Worm (Caenorhabditis elegans): ENCODE data around the gene sly-1.

sly-1 gene

DNA sequence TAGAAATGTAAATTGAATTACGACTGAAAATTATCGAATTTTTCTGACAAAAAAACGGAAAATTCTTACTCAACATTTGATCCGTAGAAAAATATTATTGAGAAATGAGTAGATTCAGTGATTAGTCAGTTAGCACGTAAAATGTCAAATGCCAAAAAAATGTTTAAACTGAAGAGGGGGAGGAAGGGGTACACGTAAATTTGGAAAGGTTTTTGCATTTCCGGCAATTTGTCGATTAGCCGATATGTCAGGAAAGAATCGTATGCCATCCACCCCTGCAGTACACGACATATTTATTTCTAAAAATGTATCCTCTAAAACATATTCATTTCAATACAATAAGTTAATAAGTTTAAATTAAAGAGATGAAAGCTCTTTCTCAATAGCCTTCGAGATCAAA, 51.1 kb downstream of the sly-1 start, which contains the start of gene T21C12.4:
T21C12.4 (minus strand) TSS at position 101 of the 400 bp plus-strand sequence.
- TF ChIP-seq ceh-63 (GFP tag; optimal IDR thresholded peaks at IDR 0.05) (no peak), fkh-8 (tag; optimal IDR thresholded peaks at IDR 0.05) (no peak), pqm-1 (tag; optimal IDR thresholded peaks at IDR 0.05) (no peak), jun-1 (tag; optimal IDR thresholded peaks at IDR 0.05) (no peak), nhr-47 (tag; optimal IDR thresholded peaks at IDR 0.05) (no peak), fkh-4 (tag; optimal IDR thresholded peaks at IDR 0.05; ENCODE audit: borderline replicate concordance) (no peak), xbp-1 (tag; optimal IDR thresholded peaks at IDR 0.05) (no peak), hpl-2 (GFP tag; optimal IDR thresholded peaks at IDR 0.05) (no peak), isw-1 (GFP tag; IDR thresholded peaks at IDR 0.05) (no peak), dpl-1 (GFP tag; optimal IDR thresholded peaks at IDR 0.05) (no peak), mab-9 (GFP tag; IDR thresholded peaks at IDR 0.05) (no peak), hlh-17 (GFP tag; optimal IDR thresholded peaks at IDR 0.05; ENCODE audit: borderline replicate concordance) (no peak), lin-15B (tag; optimal IDR thresholded peaks at IDR 0.05) (no peak), mdl-1 (tag; optimal IDR thresholded peaks at IDR 0.05) (no peak), pag-3 (tag; optimal IDR thresholded peaks at IDR 0.05; ENCODE audit: borderline replicate concordance, insufficient read depth) (no peak), efl-1 (optimal IDR thresholded peaks at IDR 0.05) (no peak), efl-1 (GFP tag; optimal IDR thresholded peaks at IDR 0.05 in 1 of 2) (no peak), nhr-237 (tag; optimal IDR thresholded peaks at IDR 0.05) (no peak)

DNA sequence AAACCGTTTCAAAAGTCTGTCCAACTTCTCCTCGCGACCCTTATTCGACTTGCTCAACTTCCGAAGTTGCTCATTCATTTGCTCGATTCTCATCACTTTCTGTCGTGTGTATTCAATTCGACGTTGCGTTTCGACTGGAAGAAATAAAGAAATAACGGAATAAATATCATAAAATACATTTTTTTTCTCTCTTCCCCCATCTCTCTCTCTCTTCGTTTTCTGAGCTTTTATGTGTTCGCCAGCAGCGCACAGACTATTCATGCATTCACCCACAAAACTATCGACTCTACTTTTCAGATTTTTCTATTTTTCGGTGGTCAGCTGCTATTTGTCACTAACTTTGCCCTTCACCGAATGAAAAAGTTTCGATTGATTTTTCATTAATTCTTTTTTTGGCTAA, 53.4 kb downstream of the sly-1 start, which contains the start of gene rab-30:
rab-30 (plus strand) TSS at position 301 of the 400 bp plus-strand sequence.
- no peak for TF ChIP-seq nhr-76 (tag; optimal IDR thresholded peaks at IDR 0.05)
- TF ChIP-seq rnt-1 (tag; optimal IDR thresholded peaks at IDR 0.05), result no peak
- no peak for TF ChIP-seq C16A3.4 (tag; optimal IDR thresholded peaks at IDR 0.05)
- TF ChIP-seq unc-30 (tag; optimal IDR thresholded peaks at IDR 0.05), result no peak
- TF ChIP-seq mep-1 (tag; optimal IDR thresholded peaks at IDR 0.05), result no peak
- TF ChIP-seq sptf-1 (tag; optimal IDR thresholded peaks at IDR 0.05), result no peak
- TF ChIP-seq unc-98 (GFP tag; IDR thresholded peaks at IDR 0.05), result no peak
- no peak for TF ChIP-seq efl-3 (GFP tag; optimal IDR thresholded peaks at IDR 0.05)
- no peak for TF ChIP-seq egl-27 (tag; optimal IDR thresholded peaks at IDR 0.05)

DNA sequence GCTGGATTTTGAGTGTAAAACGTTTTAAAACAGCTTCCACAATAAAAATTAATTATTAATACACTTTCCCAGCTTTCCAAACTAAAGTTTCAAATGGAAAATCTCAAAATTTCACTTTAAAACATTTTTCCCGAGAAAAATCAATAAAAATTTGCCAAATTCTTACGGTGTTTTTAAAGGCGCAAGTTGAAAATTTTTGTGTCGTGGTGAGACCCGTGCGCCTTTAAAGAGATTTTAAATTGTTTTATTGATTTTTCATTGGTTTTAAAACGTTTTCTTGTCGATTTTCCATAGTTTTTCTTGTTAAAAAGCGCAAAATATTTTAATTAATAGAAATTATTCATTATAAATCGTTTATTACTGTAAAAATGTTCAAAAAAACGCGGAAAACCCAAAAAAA, 55.0 kb downstream of the sly-1 start, which contains the start of gene Y45F3A.1:
Y45F3A.1 (minus strand) TSS at position 12 of the 400 bp plus-strand sequence.
- no peak for TF ChIP-seq C16A3.4 (tag; optimal IDR thresholded peaks at IDR 0.05)
- TF ChIP-seq C04F5.9 (tag; optimal IDR thresholded peaks at IDR 0.05), result no peak
- TF ChIP-seq nhr-12 (tag; optimal IDR thresholded peaks at IDR 0.05), result no peak
- no peak for TF ChIP-seq lin-39 (tag; optimal IDR thresholded peaks at IDR 0.05)
- TF ChIP-seq tbx-2 (tag; optimal IDR thresholded peaks at IDR 0.05), result no peak
- TF ChIP-seq rnt-1 (tag; optimal IDR thresholded peaks at IDR 0.05), result no peak
- no peak for TF ChIP-seq egl-13 (tag; optimal IDR thresholded peaks at IDR 0.05)
- no peak for TF ChIP-seq zag-1 (tag; optimal IDR thresholded peaks at IDR 0.05)
- TF ChIP-seq nhr-19 (GFP tag; conservative IDR thresholded peaks at IDR 0.05), result no peak
- TF ChIP-seq aha-1 (tag; optimal IDR thresholded peaks at IDR 0.05), result no peak
- TF ChIP-seq jun-1 (tag; optimal IDR thresholded peaks at IDR 0.05), result no peak
- no peak for TF ChIP-seq fos-1 (tag; optimal IDR thresholded peaks at IDR 0.05)
- TF ChIP-seq Y116A8C.19 (tag; optimal IDR thresholded peaks at IDR 0.05; ENCODE audit: borderline replicate concordance), result no peak
- TF ChIP-seq pqm-1 (tag; optimal IDR thresholded peaks at IDR 0.05), result no peak
- TF ChIP-seq nhr-20 (tag; optimal IDR thresholded peaks at IDR 0.05), result no peak

DNA sequence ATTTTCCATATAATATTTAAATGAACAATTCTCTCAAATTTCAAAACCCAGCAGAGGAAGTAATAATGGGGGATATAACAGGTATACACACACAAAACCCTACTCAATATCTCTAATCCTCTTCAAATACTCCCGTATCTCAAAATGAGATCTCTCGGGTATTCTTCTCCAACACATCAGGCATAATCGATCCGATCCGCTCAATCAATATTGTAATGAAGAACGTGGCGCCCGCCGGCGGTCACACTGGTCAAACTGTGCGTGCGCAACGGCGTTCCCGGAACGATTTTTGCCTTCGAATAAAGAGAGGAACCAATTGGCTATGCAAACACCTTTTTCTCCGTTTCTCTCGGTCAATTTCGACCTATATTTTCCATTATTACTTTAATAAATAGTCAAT, 55.7 kb downstream of the sly-1 start:
- TF ChIP-seq lin-14 (GFP tag; optimal IDR thresholded peaks at IDR 0.05), result peak; percentile 38
- peak; percentile 13 for TF ChIP-seq blmp-1 (tag; optimal IDR thresholded peaks at IDR 0.05)
- peak; percentile 35 for TF ChIP-seq snu-23 (GFP tag; optimal IDR thresholded peaks at IDR 0.05)
- TF ChIP-seq nhr-90 (tag; optimal IDR thresholded peaks at IDR 0.05; ENCODE audit: poor library complexity), result no peak
- TF ChIP-seq nhr-85 (tag), result peak; percentile 46
- TF ChIP-seq egl-13 (tag; optimal IDR thresholded peaks at IDR 0.05), result no peak

Measured in whole organism, L1 larva.